Fruit fly (Drosophila melanogaster): ENCODE results near the gene CG16888.

The CG16888 gene

DNA sequence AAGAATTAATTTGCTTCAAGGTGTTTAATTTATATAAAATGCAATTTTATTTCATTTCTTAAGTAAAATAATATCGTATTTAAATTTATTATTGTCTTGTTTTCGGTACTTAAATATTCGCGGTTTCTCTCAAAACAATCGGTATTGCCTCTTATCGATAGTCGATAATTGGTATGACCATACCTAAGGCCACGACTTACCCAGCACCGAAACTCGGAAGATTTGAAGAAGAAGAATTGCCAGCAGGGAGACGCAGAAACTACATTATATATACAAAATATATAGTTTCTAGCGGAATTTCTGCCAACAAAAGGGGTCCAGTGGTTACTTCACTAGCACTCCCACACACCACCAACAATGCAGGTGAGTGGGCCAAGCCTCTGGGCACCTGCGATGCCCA lies 42.2 kb downstream of the CG16888 start (continued):
- no peak for TF ChIP-seq CG33213 (GFP tag; optimal IDR thresholded peaks at IDR 0.05)
- peak; percentile 94 for TF ChIP-seq E2f2 (GFP tag; IDR thresholded peaks at IDR 0.05)
- no peak for TF ChIP-seq CG3281 (GFP tag; optimal IDR thresholded peaks at IDR 0.05)
- TF ChIP-seq ato (GFP tag; IDR thresholded peaks at IDR 0.05; ENCODE audit: partially characterized antibody) = peak; percentile 40; the same call in 1 of the 2 replicates
- TF ChIP-seq Xbp1 (GFP tag; optimal IDR thresholded peaks at IDR 0.05) = peak; percentile 36
- peak; percentile 83 for TF ChIP-seq stwl (tag; optimal IDR thresholded peaks at IDR 0.05)
- TF ChIP-seq CG34224 (GFP tag; IDR thresholded peaks at IDR 0.05; ENCODE audit: partially characterized antibody) = peak; percentile 75
- peak; percentile 55; the same call in 2 of the 3 replicates for TF ChIP-seq CG16813 (GFP tag; IDR thresholded peaks at IDR 0.05; ENCODE audit: partially characterized antibody)
- no peak for TF ChIP-seq cas (GFP tag; IDR thresholded peaks at IDR 0.05)
- no peak for TF ChIP-seq insv (GFP tag; optimal IDR thresholded peaks at IDR 0.05)
- TF ChIP-seq CG9797 (GFP tag; optimal IDR thresholded peaks at IDR 0.05) = peak; percentile 70
- no peak for TF ChIP-seq ab (GFP tag; optimal IDR thresholded peaks at IDR 0.05)
- TF ChIP-seq CG4617 (GFP tag; optimal IDR thresholded peaks at IDR 0.05; ENCODE audit: borderline replicate concordance) = peak; percentile 80
- TF ChIP-seq zen2 (GFP tag; IDR thresholded peaks at IDR 0.05; ENCODE audit: partially characterized antibody) = peak; percentile 18; the same call in 1 of the 3 replicates
- TF ChIP-seq knrl (GFP tag; IDR thresholded peaks at IDR 0.05; ENCODE audit: partially characterized antibody) = peak; percentile 62
- TF ChIP-seq nmo (GFP tag; optimal IDR thresholded peaks at IDR 0.05) = peak; percentile 10
- peak; percentile 67 for TF ChIP-seq nerfin-2 (GFP tag; IDR thresholded peaks at IDR 0.05; ENCODE audit: partially characterized antibody)
- TF ChIP-seq CG31224 (GFP tag; IDR thresholded peaks at IDR 0.05) = no peak
- no peak for TF ChIP-seq peb (GFP tag; IDR thresholded peaks at IDR 0.05)
- peak; percentile 79 for TF ChIP-seq unc-4 (GFP tag; IDR thresholded peaks at IDR 0.05; ENCODE audit: partially characterized antibody)
- peak; percentile 75 for TF ChIP-seq BEAF-32 (GFP tag; optimal IDR thresholded peaks at IDR 0.05)
- peak; percentile 90 for TF ChIP-seq Dp (GFP tag; optimal IDR thresholded peaks at IDR 0.05)
- peak; percentile 41; the same call in 1 of the 2 replicates for TF ChIP-seq CG2129 (GFP tag; IDR thresholded peaks at IDR 0.05; ENCODE audit: partially characterized antibody)
- peak; percentile 70; the same call in 1 of the 2 replicates for TF ChIP-seq bbx (GFP tag; IDR thresholded peaks at IDR 0.05; ENCODE audit: partially characterized antibody)
- no peak for TF ChIP-seq CG14014 (GFP tag; IDR thresholded peaks at IDR 0.05)

DNA sequence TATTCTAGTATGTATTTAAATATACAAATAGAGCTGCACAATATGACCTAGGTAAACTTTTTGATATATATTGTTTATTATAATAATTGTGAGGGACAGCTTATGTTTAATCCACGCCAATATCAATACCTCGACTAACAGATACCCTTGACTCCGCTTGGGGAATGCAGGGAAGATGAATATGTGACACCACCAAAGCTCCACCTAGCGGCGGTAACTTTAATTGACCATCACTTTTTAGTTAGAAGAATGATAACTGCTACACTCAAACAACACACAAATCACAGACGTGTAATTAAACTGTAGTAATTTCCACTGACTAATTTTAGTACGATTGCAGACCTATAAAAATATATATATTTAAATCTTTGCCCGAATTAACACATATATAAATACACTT lies 49.9 kb downstream of the CG16888 start:
- TF ChIP-seq ERR (GFP tag; optimal IDR thresholded peaks at IDR 0.05) = no peak
- peak; percentile 67 for TF ChIP-seq CTCF (GFP tag; optimal IDR thresholded peaks at IDR 0.05)
- no peak for TF ChIP-seq zfh2 (GFP tag; optimal IDR thresholded peaks at IDR 0.05)
- TF ChIP-seq CG10979 (tag; optimal IDR thresholded peaks at IDR 0.05) = peak; percentile 73
- TF ChIP-seq CG5180 (GFP tag; optimal IDR thresholded peaks at IDR 0.05) = no peak
- TF ChIP-seq tll (GFP tag; optimal IDR thresholded peaks at IDR 0.05) = no peak
- TF ChIP-seq tx (GFP tag; optimal IDR thresholded peaks at IDR 0.05) = no peak
- TF ChIP-seq pho (GFP tag; optimal IDR thresholded peaks at IDR 0.05) = no peak

Data from whole organism, embryonic.